Worm (Caenorhabditis elegans) whole organism, L3 larva: Measurements from ENCODE around the gene srz-31.

Experiments
- ama-1 ChIP-seq: fragments of 150-350 bp; optimal IDR thresholded peaks from 2 replicates; lab custom pipeline; 2018
- ceh-82 ChIP-seq: fragments of 150-350 bp; optimal IDR thresholded peaks from 2 replicates; lab custom pipeline; 2014; ENCODE audit warnings: missing biosample characterization, missing genetic modification characterization
- ceh-9 ChIP-seq: sonication (generic microtip); optimal IDR thresholded peaks from 2 replicates; lab custom pipeline; 2018; ENCODE audit warnings: missing biosample characterization, missing genetic modification characterization
- egl-27 ChIP-seq: sonication (generic microtip); optimal IDR thresholded peaks from 4 replicates; lab custom pipeline; 2017; ENCODE audit warnings: missing biosample characterization, missing genetic modification reagents, missing genetic modification characterization
- eor-1 ChIP-seq, 2 experiments: fragments of 150-350 bp; optimal IDR thresholded peaks; 2 replicates each; lab custom pipeline; 2014 to 2018; ENCODE audit warnings: missing biosample characterization in 2 of 2, missing genetic modification characterization in 2 of 2
- jun-1 ChIP-seq: fragments of 150-350 bp; optimal IDR thresholded peaks from 2 replicates; lab custom pipeline; 2014; ENCODE audit warnings: missing biosample characterization, missing genetic modification reagents, missing genetic modification characterization
- mdl-1 ChIP-seq: fragments of 150-350 bp; optimal IDR thresholded peaks from 2 replicates; lab custom pipeline; 2014; ENCODE audit warnings: missing biosample characterization, missing genetic modification characterization
- nhr-12 ChIP-seq: fragments of 150-350 bp; optimal IDR thresholded peaks from 2 replicates; lab custom pipeline; 2014; ENCODE audit warnings: missing biosample characterization, missing genetic modification characterization
- nhr-23 ChIP-seq: fragments of 150-350 bp; optimal IDR thresholded peaks from 2 replicates; lab custom pipeline; 2014; ENCODE audit warnings: missing biosample characterization, missing genetic modification reagents, missing genetic modification characterization
- nhr-76 ChIP-seq: fragments of 150-350 bp; sonication (generic microtip); optimal IDR thresholded peaks from 5 replicates; lab custom pipeline; 2014; ENCODE audit warnings: missing biosample characterization, missing genetic modification characterization
- pha-4 ChIP-seq: fragments of 150-350 bp; optimal IDR thresholded peaks from 2 replicates; lab custom pipeline; 2014; ENCODE audit warnings: missing biosample characterization, missing genetic modification reagents, missing genetic modification characterization
- unc-39 ChIP-seq: sonication (generic microtip); optimal IDR thresholded peaks from 4 replicates; lab custom pipeline; 2017; ENCODE audit warnings: missing biosample characterization, missing genetic modification characterization
- ztf-4 ChIP-seq: fragments of 150-350 bp; optimal IDR thresholded peaks from 2 replicates; lab custom pipeline; 2014; ENCODE audit warnings: missing biosample characterization, missing genetic modification characterization

- TF ChIP-seq unc-39 (tag; lab: Kevin White, UChicago) (no peak), egl-27 (tag; lab: Kevin White, UChicago) (no peak), ama-1 (lab: Kevin White, UChicago) (no peak), jun-1 (no peak), eor-1 (tag; optimal IDR thresholded peaks at IDR 0.05; lab: Kevin White, UChicago) (no peak), ceh-9 (tag; lab: Kevin White, UChicago) (no peak), nhr-76 (tag; lab: Kevin White, UChicago) (no peak), pha-4 (tag; lab: Kevin White, UChicago) (no peak), ceh-82 (tag; lab: Kevin White, UChicago) (no peak), mdl-1 (no peak), nhr-23 (tag; lab: Kevin White, UChicago) (no peak), ztf-4 (tag; lab: Kevin White, UChicago) (no peak), nhr-12 (tag; lab: Kevin White, UChicago) (no peak)
Measured at ce11 chrIV:14115556-14115955, 21.6 kb upstream of the srz-31 start.
